Fruit fly (Drosophila melanogaster): ENCODE measurements around the gene NTPase.
A peak's percentile ranks its signal among the peaks of the same experiment; 100 is the strongest.

dm6 chr2L:2864601-2865000, 21.0 kb downstream of the NTPase start:
- no peak for TF ChIP-seq Poxn (GFP tag; IDR thresholded peaks at IDR 0.05)
- no peak for TF ChIP-seq CG8944 (GFP tag; optimal IDR thresholded peaks at IDR 0.05)
- TF ChIP-seq lilli (GFP tag; optimal IDR thresholded peaks at IDR 0.05): no peak
- TF ChIP-seq CG5245 (GFP tag; optimal IDR thresholded peaks at IDR 0.05): no peak
- peak; percentile 28 for TF ChIP-seq CG4328 (GFP tag; optimal IDR thresholded peaks at IDR 0.05)
- TF ChIP-seq lbe (GFP tag; optimal IDR thresholded peaks at IDR 0.05): no peak
- TF ChIP-seq Chrac-16 (GFP tag; optimal IDR thresholded peaks at IDR 0.05): no peak
- TF ChIP-seq pan (optimal IDR thresholded peaks at IDR 0.05): no peak
- peak in 1 of 2 experiments; percentile 5 for TF ChIP-seq pan (GFP tag; optimal IDR thresholded peaks at IDR 0.05 in 1 of 2, IDR thresholded peaks at IDR 0.05 in 1 of 2)

Data from whole organism, embryonic.